Worm (Caenorhabditis elegans): ENCODE results near the gene M04D8.7.

- TF ChIP-seq hmg-1.2 (GFP tag; IDR thresholded peaks at IDR 0.05) (no peak), ceh-91 (GFP tag; IDR thresholded peaks at IDR 0.05) (no peak), B0261.1 (tag; optimal IDR thresholded peaks at IDR 0.05) (no peak), sea-2 (GFP tag; IDR thresholded peaks at IDR 0.05) (no peak), F22D6.2 (tag; optimal IDR thresholded peaks at IDR 0.05) (no peak), rcor-1 (GFP tag; IDR thresholded peaks at IDR 0.05) (no peak), let-526 (GFP tag; IDR thresholded peaks at IDR 0.05) (no peak)
Observed at ce11 chrIII:10056033-10056432, 18.8 kb downstream of the M04D8.7 start, which contains the start of gene T16G12.10.
